Fruit fly (Drosophila melanogaster): ENCODE results near the gene CG14234.

- no peak for TF ChIP-seq insv (optimal IDR thresholded peaks at IDR 0.05)
- no peak for TF ChIP-seq Myc (optimal IDR thresholded peaks at IDR 0.05)
- no peak for TF ChIP-seq h (optimal IDR thresholded peaks at IDR 0.05)
These were observed 36.7 kb downstream of the CG14234 start for dm6 chrX:19772002-19772622.

All from Kc167 (cell line).